Worm (Caenorhabditis elegans) whole organism, late embryonic: ENCODE results near the gene F26D2.3.
A peak's percentile ranks its signal among the peaks of the same experiment; 100 is the strongest.
"Not testable (repeated sequence)": the region's sequence is repeated elsewhere in the genome, so short reads cannot be mapped to it uniquely, and the experiment has no call there.

Experiments
- C38D4.7 ChIP-seq: fragments of 200-800 bp; sonication (Bioruptor generic); optimal IDR thresholded peaks from 2 replicates; lab custom pipeline; 2018; ENCODE audit warnings: mild to moderate bottlenecking, missing genetic modification characterization, moderate library complexity, missing compliant biosample characterization
- T23F11.4 ChIP-seq: fragments of 200-800 bp; sonication (Bioruptor generic); optimal IDR thresholded peaks from 2 replicates; lab custom pipeline; 2018; ENCODE audit warnings: mild to moderate bottlenecking, missing genetic modification characterization, missing compliant biosample characterization
- ahr-1 ChIP-seq: sonication (generic microtip); optimal IDR thresholded peaks from 2 replicates; lab custom pipeline; 2016; ENCODE audit warnings: missing genetic modification characterization, missing compliant biosample characterization
- ama-1 ChIP-seq: fragments of 150-350 bp; optimal IDR thresholded peaks from 2 replicates; lab custom pipeline; 2014
- ceh-14 ChIP-seq: sonication (generic microtip); optimal IDR thresholded peaks from 2 replicates; lab custom pipeline; 2016; ENCODE audit warnings: missing genotype, missing genetic modification characterization, missing compliant biosample characterization
- ceh-45 ChIP-seq: fragments of 200-800 bp; sonication (Bioruptor generic); IDR thresholded peaks from 2 replicates; pipeline ENCODE4 v1.3.6; 2022; ENCODE audit warnings: missing genetic modification reagents, missing genetic modification characterization, missing compliant biosample characterization
- ceh-48 ChIP-seq: sonication (generic microtip); optimal IDR thresholded peaks from 2 replicates; lab custom pipeline; 2016; ENCODE audit warnings: missing genetic modification characterization, inconsistent platforms, missing compliant biosample characterization
- ceh-6 ChIP-seq: fragments of 200-800 bp; sonication (Bioruptor generic); optimal IDR thresholded peaks from 2 replicates; lab custom pipeline; 2018; ENCODE audit warnings: mild to moderate bottlenecking, missing genetic modification characterization, missing compliant biosample characterization
- ceh-9 ChIP-seq: sonication (generic microtip); optimal IDR thresholded peaks from 2 replicates; lab custom pipeline; 2016; ENCODE audit warnings: mild to moderate bottlenecking, missing genetic modification characterization, inconsistent platforms, missing compliant biosample characterization
- dmd-4 ChIP-seq: sonication (generic microtip); optimal IDR thresholded peaks from 2 replicates; lab custom pipeline; 2016; ENCODE audit warnings: borderline replicate concordance, missing genetic modification characterization, missing compliant biosample characterization
- elt-4 ChIP-seq: sonication (generic microtip); optimal IDR thresholded peaks from 2 replicates; lab custom pipeline; 2016; ENCODE audit warnings: missing genetic modification characterization, missing compliant biosample characterization
- ets-4 ChIP-seq: sonication (generic microtip); optimal IDR thresholded peaks from 2 replicates; lab custom pipeline; 2016; ENCODE audit warnings: missing genetic modification characterization, missing compliant biosample characterization
- eyg-1 ChIP-seq: sonication (generic microtip); optimal IDR thresholded peaks from 2 replicates; lab custom pipeline; 2016; ENCODE audit warnings: missing genotype, missing genetic modification characterization, missing compliant biosample characterization
- fax-1 ChIP-seq: sonication (generic microtip); optimal IDR thresholded peaks from 2 replicates; lab custom pipeline; 2016; ENCODE audit warnings: missing genotype, missing genetic modification characterization, missing compliant biosample characterization
- fkh-10 ChIP-seq: fragments of 150-350 bp; optimal IDR thresholded peaks from 2 replicates; lab custom pipeline; 2014; ENCODE audit warnings: missing biosample characterization, missing genetic modification reagents, missing genetic modification characterization
- fkh-6 ChIP-seq: sonication (generic microtip); optimal IDR thresholded peaks from 2 replicates; lab custom pipeline; 2016; ENCODE audit warnings: missing genetic modification characterization, missing compliant biosample characterization
- gmeb-2 ChIP-seq: sonication (generic microtip); optimal IDR thresholded peaks from 2 replicates; lab custom pipeline; 2016; ENCODE audit warnings: missing genetic modification characterization, inconsistent platforms, missing compliant biosample characterization
- hlh-13 ChIP-seq: fragments of 200-800 bp; sonication (Bioruptor generic); optimal IDR thresholded peaks from 2 replicates; lab custom pipeline; 2018; ENCODE audit warnings: mild to moderate bottlenecking, missing genetic modification characterization, missing compliant biosample characterization
- hlh-15 ChIP-seq: sonication (generic microtip); optimal IDR thresholded peaks from 2 replicates; lab custom pipeline; 2016; ENCODE audit warnings: missing genetic modification characterization, missing compliant biosample characterization
- hlh-6 ChIP-seq: sonication (generic microtip); optimal IDR thresholded peaks from 2 replicates; lab custom pipeline; 2016; ENCODE audit warnings: missing genotype, missing genetic modification characterization, missing compliant biosample characterization
- hlh-8 ChIP-seq: sonication (generic microtip); optimal IDR thresholded peaks from 2 replicates; lab custom pipeline; 2016; ENCODE audit warnings: missing genotype, missing genetic modification characterization, missing compliant biosample characterization
- lin-11 ChIP-seq: fragments of 200-800 bp; sonication (Bioruptor generic); optimal IDR thresholded peaks from 2 replicates; lab custom pipeline; 2018; ENCODE audit warnings: mild to moderate bottlenecking, missing genetic modification characterization, missing compliant biosample characterization
- nfya-1 ChIP-seq: sonication (generic microtip); optimal IDR thresholded peaks from 2 replicates; lab custom pipeline; 2017; ENCODE audit warnings: missing genetic modification characterization, mild to moderate bottlenecking, missing compliant biosample characterization, antibody characterized with exemption, moderate library complexity
- nhr-11 ChIP-seq: fragments of 150-350 bp; optimal IDR thresholded peaks from 2 replicates; lab custom pipeline; 2014; ENCODE audit warnings: missing biosample characterization, missing genetic modification characterization
- nhr-232 ChIP-seq: sonication (generic microtip); optimal IDR thresholded peaks from 2 replicates; lab custom pipeline; 2016; ENCODE audit warnings: missing genetic modification characterization, missing compliant biosample characterization
- odd-2 ChIP-seq: sonication (generic microtip); optimal IDR thresholded peaks from 2 replicates; lab custom pipeline; 2017; ENCODE audit warnings: antibody characterized with exemption, mild to moderate bottlenecking, missing genetic modification characterization, missing compliant biosample characterization
- pax-1 ChIP-seq: fragments of 150-350 bp; optimal IDR thresholded peaks from 2 replicates; lab custom pipeline; 2014; ENCODE audit warnings: missing biosample characterization, missing genetic modification characterization
- pha-2 ChIP-seq: sonication (generic microtip); optimal IDR thresholded peaks from 2 replicates; lab custom pipeline; 2017; ENCODE audit warnings: mild to moderate bottlenecking, missing genetic modification characterization, missing compliant biosample characterization
- pha-4 ChIP-seq: fragments of 150-350 bp; optimal IDR thresholded peaks from 2 replicates; lab custom pipeline; 2018; ENCODE audit warnings: missing biosample characterization, missing genetic modification reagents, missing genetic modification characterization
- sdc-2 ChIP-seq: sonication (generic microtip); optimal IDR thresholded peaks from 2 replicates; lab custom pipeline; 2016; ENCODE audit warnings: missing genotype, missing genetic modification characterization, missing compliant biosample characterization
- sox-4 ChIP-seq: sonication (generic microtip); optimal IDR thresholded peaks from 2 replicates; lab custom pipeline; 2017; ENCODE audit warnings: mild to moderate bottlenecking, missing genetic modification characterization, inconsistent platforms, missing compliant biosample characterization
- syd-9 ChIP-seq: sonication (generic microtip); optimal IDR thresholded peaks from 2 replicates; lab custom pipeline; 2016; ENCODE audit warnings: mild to moderate bottlenecking, missing genetic modification characterization, moderate library complexity, missing compliant biosample characterization
- tbx-2 ChIP-seq: sonication (generic microtip); optimal IDR thresholded peaks from 2 replicates; lab custom pipeline; 2016; ENCODE audit warnings: missing genetic modification characterization, missing compliant biosample characterization
- ttx-3 ChIP-seq: sonication (generic microtip); optimal IDR thresholded peaks from 2 replicates; lab custom pipeline; 2016; ENCODE audit warnings: missing genetic modification reagents, missing genetic modification characterization, missing compliant biosample characterization
- unc-42 ChIP-seq: sonication (generic microtip); optimal IDR thresholded peaks from 2 replicates; lab custom pipeline; 2016; ENCODE audit warnings: missing genotype, missing genetic modification characterization, missing compliant biosample characterization
- zip-5 ChIP-seq: sonication (generic microtip); optimal IDR thresholded peaks from 2 replicates; lab custom pipeline; 2016; ENCODE audit warnings: missing genetic modification characterization, missing compliant biosample characterization

Gene F26D2.3

DNA sequence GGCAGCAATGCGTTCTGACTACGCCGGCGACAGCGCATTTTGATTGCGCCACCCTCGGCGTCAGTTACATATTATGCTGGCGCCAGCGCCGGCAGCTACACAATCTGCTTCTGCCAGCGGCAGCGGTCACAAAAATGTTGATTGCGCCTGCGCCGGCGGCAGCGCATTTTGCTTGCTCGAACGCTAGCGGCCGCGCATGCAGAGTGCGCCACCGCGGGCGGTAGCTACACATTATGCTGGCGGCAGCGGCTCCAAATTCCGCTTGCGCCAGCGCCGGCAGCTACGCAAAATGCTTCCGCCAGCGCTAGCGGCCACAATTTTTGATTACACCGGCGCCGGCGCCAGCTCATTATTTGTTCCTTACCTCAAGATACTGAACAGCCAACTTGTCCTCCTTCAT, 30.6 kb upstream of the F26D2.3 start:
- TF ChIP-seq elt-4 (tag; lab: Kevin White, UChicago) (peak; percentile 24), sox-4 (tag; lab: Kevin White, UChicago) (no peak)

DNA sequence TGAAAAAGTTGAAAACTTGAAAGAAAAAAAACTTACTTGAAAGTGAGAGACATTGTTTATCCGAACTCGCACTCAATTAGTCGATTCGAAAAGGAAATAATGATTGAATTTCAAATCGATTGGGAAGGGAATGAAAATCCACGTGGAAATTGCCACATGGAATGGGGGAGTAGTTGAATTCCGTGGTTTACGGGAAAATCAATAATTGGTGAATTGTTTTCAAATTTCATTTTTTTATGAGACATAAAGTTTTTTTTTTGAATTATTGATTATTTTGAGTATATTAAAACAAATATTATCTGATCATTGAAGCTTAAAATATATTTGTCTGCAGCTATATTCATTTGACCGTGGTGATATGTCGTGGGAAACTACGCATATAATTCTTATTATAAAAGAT, 29.9 kb upstream of the F26D2.3 start, which contains the start of gene F13A7.1:
Gene F13A7.1, minus strand, starts transcription at position 101 of the 400 bp plus-strand sequence.
- TF ChIP-seq T23F11.4 (GFP tag; lab: Kevin White, UChicago) (no peak), hlh-8 (tag; lab: Kevin White, UChicago) (no peak), lin-11 (tag; lab: Kevin White, UChicago) (no peak), hlh-6 (no peak), fkh-10 (no peak), ceh-14 (tag; lab: Kevin White, UChicago) (no peak), ceh-9 (tag; lab: Kevin White, UChicago) (no peak), syd-9 (tag; lab: Kevin White, UChicago) (no peak), tbx-2 (tag; lab: Kevin White, UChicago) (no peak)

DNA sequence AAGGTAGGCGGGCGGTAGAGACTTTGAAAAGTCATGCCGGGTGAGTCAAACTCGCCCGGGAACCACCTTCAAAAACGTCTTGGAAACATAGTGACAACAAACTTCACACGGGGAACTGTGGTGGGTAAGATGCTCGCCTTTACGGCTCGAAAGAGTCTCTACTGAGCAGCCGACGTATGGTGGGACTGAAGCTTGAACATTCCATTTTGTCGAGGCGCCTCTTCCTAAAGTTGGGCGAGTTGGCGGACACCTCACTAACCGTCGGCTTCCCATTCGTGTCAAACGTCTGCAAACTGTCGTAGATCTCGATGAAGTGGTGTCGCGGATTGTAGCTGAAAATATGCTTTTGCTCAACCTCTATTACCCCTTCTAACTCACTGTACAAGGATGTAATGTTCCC, 24.8 kb upstream of the F26D2.3 start:
- TF ChIP-seq pha-2 (tag; lab: Kevin White, UChicago) (no peak), sox-4 (tag; lab: Kevin White, UChicago) (no peak), fkh-10 (no peak), lin-11 (tag; lab: Kevin White, UChicago) (no peak), ama-1 (lab: Kevin White, UChicago) (no peak), ets-4 (tag; lab: Kevin White, UChicago) (no peak), syd-9 (tag; lab: Kevin White, UChicago) (no peak), ceh-14 (tag; lab: Kevin White, UChicago) (no peak), pax-1 (tag; lab: Kevin White, UChicago) (no peak), unc-42 (tag; lab: Kevin White, UChicago) (no peak), gmeb-2 (no peak), nfya-1 (tag; lab: Kevin White, UChicago) (no peak), pha-4 (tag; lab: Kevin White, UChicago) (no peak), dmd-4 (tag; lab: Kevin White, UChicago) (no peak), nhr-11 (tag; lab: Kevin White, UChicago) (no peak), elt-4 (tag; lab: Kevin White, UChicago) (no peak), odd-2 (tag; lab: Kevin White, UChicago) (no peak), fkh-6 (no peak), ceh-45 (GFP tag; lab: Robert Waterston, UW) (no peak), zip-5 (tag; lab: Kevin White, UChicago) (no peak)

DNA sequence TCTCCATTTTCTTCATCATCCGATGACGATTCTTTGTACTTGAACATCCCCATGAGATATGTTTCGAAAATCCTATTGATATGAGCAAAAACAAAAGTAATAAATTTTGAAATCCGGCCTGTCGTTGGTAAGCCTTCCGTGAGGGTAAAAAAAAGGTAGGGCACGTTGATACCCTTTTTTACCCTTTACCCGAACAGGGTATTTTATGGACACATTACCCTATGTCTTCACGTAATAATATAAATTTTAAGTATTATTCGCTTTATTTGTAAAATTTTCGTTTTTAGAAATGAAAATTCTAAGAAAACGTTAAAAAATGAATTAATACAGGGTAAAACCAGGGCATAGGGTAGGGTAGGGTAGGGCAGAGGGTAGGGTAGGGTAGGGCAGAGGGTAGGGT, 24.0 kb upstream of the F26D2.3 start, which contains the start of gene F13A7.7:
Gene F13A7.7, minus strand, starts transcription at position 101 of the 400 bp plus-strand sequence.
- TF ChIP-seq sox-4 (tag; lab: Kevin White, UChicago); C38D4.7 (GFP tag; lab: Kevin White, UChicago); eyg-1 (tag; lab: Kevin White, UChicago): not testable (repeated sequence)

DNA sequence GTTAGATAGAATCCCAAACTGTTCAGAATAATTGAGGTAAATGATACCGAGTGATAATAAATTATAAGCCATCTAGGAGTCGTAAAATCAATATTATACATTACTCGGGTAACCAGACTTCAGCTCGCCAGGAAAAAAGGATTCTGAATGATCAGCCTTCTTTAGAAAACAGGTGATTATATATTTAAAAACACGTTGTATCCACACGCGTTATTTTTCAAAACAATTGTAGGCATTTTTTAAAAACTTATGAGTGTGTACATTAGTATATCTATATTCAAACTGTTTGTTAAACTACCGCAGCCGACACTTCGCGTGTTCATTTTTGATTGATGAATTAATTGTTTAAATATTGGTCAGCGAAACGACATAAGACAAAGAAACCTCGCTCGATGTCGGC, 19.5 kb upstream of the F26D2.3 start, which contains the start of gene sri-65:
Gene sri-65, minus strand, starts transcription at position 101 of the 400 bp plus-strand sequence.
- TF ChIP-seq lin-11 (tag; lab: Kevin White, UChicago) = no peak
- no peak for TF ChIP-seq elt-4 (tag; lab: Kevin White, UChicago)
- TF ChIP-seq sdc-2 (tag; lab: Kevin White, UChicago) = no peak
- no peak for TF ChIP-seq ttx-3 (tag; lab: Kevin White, UChicago)
- TF ChIP-seq fax-1 (tag; lab: Kevin White, UChicago) = no peak
- TF ChIP-seq hlh-15 (tag; lab: Kevin White, UChicago) = no peak
- TF ChIP-seq hlh-6 = no peak
- TF ChIP-seq hlh-13 = no peak
- TF ChIP-seq ceh-48 = no peak
- no peak for TF ChIP-seq syd-9 (tag; lab: Kevin White, UChicago)
- no peak for TF ChIP-seq dmd-4 (tag; lab: Kevin White, UChicago)
- TF ChIP-seq ceh-6 = no peak
- no peak for TF ChIP-seq fkh-6
- no peak for TF ChIP-seq nhr-232 (tag; lab: Kevin White, UChicago)
- no peak for TF ChIP-seq pha-2 (tag; lab: Kevin White, UChicago)
- no peak for TF ChIP-seq ahr-1 (tag; lab: Kevin White, UChicago)
- TF ChIP-seq gmeb-2 = no peak
